Worm (Caenorhabditis elegans) whole organism, L3 larva: ENCODE data around the gene F42G2.2.

Experiments
- ama-1 ChIP-seq: fragments of 150-350 bp; optimal IDR thresholded peaks from 2 replicates; lab custom pipeline; 2018
- ceh-16 ChIP-seq: sonication (generic microtip); optimal IDR thresholded peaks from 2 replicates; lab custom pipeline; 2017; ENCODE audit warnings: missing biosample characterization, missing genetic modification characterization
- egl-27 ChIP-seq: sonication (generic microtip); optimal IDR thresholded peaks from 4 replicates; lab custom pipeline; 2017; ENCODE audit warnings: missing biosample characterization, missing genetic modification reagents, missing genetic modification characterization
- fkh-10 ChIP-seq: sonication (generic microtip); optimal IDR thresholded peaks from 2 replicates; lab custom pipeline; 2017; ENCODE audit warnings: missing biosample characterization, missing genetic modification reagents, missing genetic modification characterization
- mdl-1 ChIP-seq: fragments of 150-350 bp; optimal IDR thresholded peaks from 2 replicates; lab custom pipeline; 2014; ENCODE audit warnings: missing biosample characterization, missing genetic modification characterization
- nhr-12 ChIP-seq: fragments of 150-350 bp; optimal IDR thresholded peaks from 2 replicates; lab custom pipeline; 2014; ENCODE audit warnings: missing biosample characterization, missing genetic modification characterization
- pqm-1 ChIP-seq: fragments of 150-350 bp; optimal IDR thresholded peaks from 2 replicates; lab custom pipeline; 2017; ENCODE audit warnings: missing biosample characterization, missing genetic modification characterization, inconsistent platforms
- tbx-2 ChIP-seq: sonication (generic microtip); optimal IDR thresholded peaks from 2 replicates; lab custom pipeline; 2016; ENCODE audit warnings: mild to moderate bottlenecking, missing genetic modification characterization, missing compliant biosample characterization

ce11 chrII:2456973-2457372 is 35.0 kb downstream of the F42G2.2 start:
- TF ChIP-seq fkh-10 (GFP tag; lab: Kevin White, UChicago), result no peak
- no peak for TF ChIP-seq ama-1
- no peak for TF ChIP-seq mdl-1
- no peak for TF ChIP-seq egl-27 (tag; lab: Kevin White, UChicago)
- no peak for TF ChIP-seq nhr-12
- TF ChIP-seq tbx-2, result no peak
- TF ChIP-seq pqm-1 (tag; lab: Kevin White, UChicago), result no peak
- no peak for TF ChIP-seq ceh-16 (tag; lab: Kevin White, UChicago)
